Worm (Caenorhabditis elegans) whole organism, early embryonic: Measurements from ENCODE around the gene ser-7.

ENCODE experiments used
- ceh-36 ChIP-seq: sonication (generic microtip); optimal IDR thresholded peaks from 2 replicates; lab custom pipeline; 2016; ENCODE audit warnings: missing genetic modification characterization, inconsistent platforms, missing compliant biosample characterization
- pes-1 ChIP-seq: fragments of 200-800 bp; sonication (Bioruptor generic); IDR thresholded peaks from 2 replicates; pipeline ENCODE4 v1.3.6; 2022; ENCODE audit warnings: missing genetic modification reagents, missing genetic modification characterization, missing compliant biosample characterization

DNA sequence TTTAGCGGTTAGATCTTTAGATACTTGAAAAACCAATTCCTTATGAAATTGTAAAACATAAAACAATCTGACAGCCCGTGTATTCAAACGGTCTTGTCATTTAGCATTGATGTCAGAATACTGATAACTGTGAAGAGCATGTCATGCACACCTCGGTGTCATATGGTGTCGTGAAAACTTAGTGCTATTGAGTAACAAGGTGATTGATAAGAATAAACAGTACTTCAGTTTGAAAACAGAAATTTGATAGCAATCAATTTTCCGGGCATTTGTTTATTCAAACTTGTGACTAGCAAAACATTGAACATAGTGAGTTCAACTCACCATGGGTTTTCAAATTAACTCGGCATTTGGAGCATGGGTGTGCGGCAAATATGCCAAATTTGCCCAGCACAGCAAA is 21.9 kb downstream of the ser-7 start:
- TF ChIP-seq pes-1 (GFP tag; lab: Robert Waterston, UW) = no peak
- no peak for TF ChIP-seq ceh-36 (tag; lab: Kevin White, UChicago)
